Worm (Caenorhabditis elegans) whole organism, young adult: ENCODE results near the gene F47G3.4.

ENCODE experiments used
- B0336.3 ChIP-seq: fragments of 200-800 bp; sonication (Bioruptor generic); IDR thresholded peaks from 2 replicates; pipeline ENCODE4 v1.3.6; 2022; ENCODE audit warnings: missing genetic modification characterization, missing compliant biosample characterization
- F55B11.4 ChIP-seq: sonication (generic microtip); optimal IDR thresholded peaks from 2 replicates; lab custom pipeline; 2016; ENCODE audit warnings: missing compliant biosample characterization, missing genetic modification characterization, borderline replicate concordance; ENCODE audit not compliant: insufficient read depth
- F57C9.4 ChIP-seq: sonication (generic microtip); optimal IDR thresholded peaks from 2 replicates; lab custom pipeline; 2017; ENCODE audit warnings: mild to moderate bottlenecking, missing genetic modification characterization, missing compliant biosample characterization
- T07F8.4 ChIP-seq: sonication (generic microtip); optimal IDR thresholded peaks from 2 replicates; lab custom pipeline; 2016; ENCODE audit warnings: mild to moderate bottlenecking, missing genetic modification characterization, moderate library complexity, missing compliant biosample characterization
- T26A5.8 ChIP-seq: sonication (generic microtip); optimal IDR thresholded peaks from 2 replicates; lab custom pipeline; 2016; ENCODE audit warnings: missing genetic modification characterization, missing compliant biosample characterization
- Y56A3A.18 ChIP-seq: fragments of 200-800 bp; sonication (Bioruptor generic); IDR thresholded peaks from 2 replicates; pipeline ENCODE4 v1.3.6; 2022; ENCODE audit warnings: missing genetic modification reagents, missing genetic modification characterization, missing compliant biosample characterization
- Y95B8A.8 ChIP-seq: fragments of 200-800 bp; sonication (Bioruptor generic); IDR thresholded peaks from 2 replicates; pipeline ENCODE4 v1.3.6; 2022; ENCODE audit warnings: missing genetic modification reagents, missing genetic modification characterization, missing compliant biosample characterization
- akir-1 ChIP-seq: fragments of 200-800 bp; sonication (Bioruptor generic); optimal IDR thresholded peaks from 2 replicates; lab custom pipeline; 2018; ENCODE audit warnings: mild to moderate bottlenecking, missing genetic modification characterization, moderate library complexity, missing compliant biosample characterization
- atf-7 ChIP-seq: sonication (generic microtip); optimal IDR thresholded peaks from 2 replicates; lab custom pipeline; 2017; ENCODE audit warnings: mild to moderate bottlenecking, missing genetic modification characterization, missing compliant biosample characterization
- attf-5 ChIP-seq: fragments of 200-800 bp; sonication (Bioruptor generic); optimal IDR thresholded peaks from 2 replicates; lab custom pipeline; 2018; ENCODE audit warnings: mild to moderate bottlenecking, missing genetic modification characterization, missing compliant biosample characterization
- bed-1 ChIP-seq: fragments of 200-800 bp; sonication (Bioruptor generic); IDR thresholded peaks from 2 replicates; pipeline ENCODE4 v1.3.6; 2022; ENCODE audit warnings: missing genetic modification reagents, missing genetic modification characterization, missing compliant biosample characterization
- ceh-58 ChIP-seq: fragments of 200-800 bp; sonication (Bioruptor generic); IDR thresholded peaks from 2 replicates; pipeline ENCODE4 v1.3.6; 2022; ENCODE audit warnings: missing genetic modification characterization, missing compliant biosample characterization
- chd-7 ChIP-seq: sonication (generic microtip); optimal IDR thresholded peaks from 2 replicates; lab custom pipeline; 2016; ENCODE audit warnings: mild to moderate bottlenecking, missing genetic modification characterization, moderate library complexity, missing compliant biosample characterization
- dox-1 ChIP-seq: fragments of 200-800 bp; sonication (Bioruptor generic); IDR thresholded peaks from 2 replicates; pipeline ENCODE4 v1.3.6; 2022; ENCODE audit warnings: missing genetic modification reagents, missing genetic modification characterization, missing compliant biosample characterization
- egl-18 ChIP-seq: fragments of 200-800 bp; sonication (Bioruptor generic); IDR thresholded peaks from 2 replicates; pipeline ENCODE4 v1.3.6; 2022; ENCODE audit warnings: missing genetic modification reagents, missing genetic modification characterization, missing compliant biosample characterization
- ekl-4 ChIP-seq: fragments of 200-800 bp; sonication (Bioruptor generic); IDR thresholded peaks from 2 replicates; pipeline ENCODE4 v1.3.6; 2022; ENCODE audit warnings: missing genetic modification reagents, missing genetic modification characterization, missing compliant biosample characterization
- ets-4 ChIP-seq: fragments of 200-800 bp; sonication (Bioruptor generic); optimal IDR thresholded peaks from 2 replicates; lab custom pipeline; 2018; ENCODE audit warnings: mild to moderate bottlenecking, missing genetic modification characterization, missing compliant biosample characterization
- him-1 ChIP-seq: sonication (generic microtip); optimal IDR thresholded peaks from 2 replicates; lab custom pipeline; 2016; ENCODE audit warnings: missing genotype, missing genetic modification reagents, missing genetic modification characterization, missing compliant biosample characterization
- hmg-20 ChIP-seq: fragments of 200-800 bp; sonication (Bioruptor generic); IDR thresholded peaks from 2 replicates; pipeline ENCODE4 v1.3.6; 2022; ENCODE audit warnings: missing genetic modification reagents, missing genetic modification characterization, missing compliant biosample characterization
- let-607 ChIP-seq, 2 experiments: fragments of 200-800 bp in 1 of 2; sonication (Bioruptor generic) in 1 of 2; sonication (generic microtip) in 1 of 2; optimal IDR thresholded peaks; 2 replicates each; lab custom pipeline; 2016 to 2018; ENCODE audit warnings: mild to moderate bottlenecking in 2 of 2, missing compliant biosample characterization in 2 of 2, missing genetic modification characterization in 2 of 2, moderate library complexity in 2 of 2, missing genotype in 1 of 2
- lin-35 ChIP-seq, 3 experiments: fragments of 150-350 bp in 2 of 3; sonication (generic microtip) in 1 of 3; optimal IDR thresholded peaks; 2 replicates each; lab custom pipeline; 2014 to 2018; ENCODE audit warnings: missing biosample characterization in 3 of 3, missing genetic modification characterization in 3 of 3, missing genetic modification reagents in 3 of 3
- nfya-2 ChIP-seq: fragments of 200-800 bp; sonication (Bioruptor generic); IDR thresholded peaks from 2 replicates; pipeline ENCODE4 v1.3.6; 2022; ENCODE audit warnings: missing genetic modification reagents, missing genetic modification characterization, missing compliant biosample characterization
- nhr-120 ChIP-seq: fragments of 200-800 bp; sonication (Bioruptor generic); IDR thresholded peaks from 2 replicates; pipeline ENCODE4 v1.3.6; 2022; ENCODE audit warnings: missing genetic modification characterization, missing compliant biosample characterization
- nhr-179 ChIP-seq: sonication (generic microtip); optimal IDR thresholded peaks from 2 replicates; lab custom pipeline; 2016; ENCODE audit warnings: mild to moderate bottlenecking, missing genetic modification characterization, missing compliant biosample characterization
- nhr-80 ChIP-seq: sonication (generic microtip); optimal IDR thresholded peaks from 2 replicates; lab custom pipeline; 2016; ENCODE audit warnings: missing genetic modification characterization, missing compliant biosample characterization
- nhr-90 ChIP-seq: sonication (generic microtip); optimal IDR thresholded peaks from 2 replicates; lab custom pipeline; 2016; ENCODE audit warnings: missing genotype, mild to moderate bottlenecking, missing genetic modification characterization, missing compliant biosample characterization
- pbrm-1 ChIP-seq: fragments of 200-800 bp; sonication (Bioruptor generic); IDR thresholded peaks from 2 replicates; pipeline ENCODE4 v1.3.6; 2022; ENCODE audit warnings: missing genetic modification reagents, missing genetic modification characterization, missing compliant biosample characterization
- pha-4 ChIP-seq: fragments of 150-350 bp; sonication (generic microtip); optimal IDR thresholded peaks from 2 replicates; lab custom pipeline; 2014; ENCODE audit warnings: missing biosample characterization, missing genetic modification reagents, missing genetic modification characterization
- rec-8 ChIP-seq, 2 experiments: sonication (generic microtip); optimal IDR thresholded peaks; 2 replicates each; lab custom pipeline; 2016; ENCODE audit warnings: mild to moderate bottlenecking in 2 of 2, missing genetic modification characterization in 2 of 2, missing genetic modification reagents in 2 of 2, missing genotype in 2 of 2, missing biosample characterization in 1 of 2, missing compliant biosample characterization in 1 of 2, moderate library complexity in 1 of 2
- unc-62 ChIP-seq: fragments of 150-350 bp; optimal IDR thresholded peaks from 2 replicates; lab custom pipeline; 2014; ENCODE audit warnings: missing biosample characterization, missing genetic modification reagents, missing genetic modification characterization
- ztf-22 ChIP-seq: fragments of 200-800 bp; sonication (Bioruptor generic); optimal IDR thresholded peaks from 2 replicates; lab custom pipeline; 2018; ENCODE audit warnings: mild to moderate bottlenecking, missing genetic modification characterization, moderate library complexity, missing compliant biosample characterization

F47G3.4 gene

DNA sequence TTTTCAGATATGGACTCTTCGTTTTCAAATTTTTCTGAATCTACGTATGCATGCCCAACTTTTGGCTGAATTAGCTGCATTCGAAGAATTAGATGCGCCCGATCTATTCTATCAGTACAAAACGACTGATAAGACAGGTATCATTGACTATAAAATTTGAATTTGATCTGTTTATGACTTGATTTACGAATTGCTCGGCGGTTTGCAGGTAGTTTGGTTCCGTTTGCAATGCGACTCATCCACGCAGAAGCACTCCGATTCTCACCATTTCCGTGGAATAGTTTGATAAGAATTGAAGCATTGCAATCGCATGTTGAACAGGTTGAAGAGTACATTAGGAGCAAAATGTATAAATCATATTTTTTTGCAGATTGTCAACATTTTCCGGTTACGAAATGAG is 29.6 kb downstream of the F47G3.4 start:
- TF ChIP-seq nhr-80 (tag; lab: Kevin White, UChicago) (peak; percentile 72), lin-35 (GFP tag; optimal IDR thresholded peaks at IDR 0.05; lab: Kevin White, UChicago) (no peak)

DNA sequence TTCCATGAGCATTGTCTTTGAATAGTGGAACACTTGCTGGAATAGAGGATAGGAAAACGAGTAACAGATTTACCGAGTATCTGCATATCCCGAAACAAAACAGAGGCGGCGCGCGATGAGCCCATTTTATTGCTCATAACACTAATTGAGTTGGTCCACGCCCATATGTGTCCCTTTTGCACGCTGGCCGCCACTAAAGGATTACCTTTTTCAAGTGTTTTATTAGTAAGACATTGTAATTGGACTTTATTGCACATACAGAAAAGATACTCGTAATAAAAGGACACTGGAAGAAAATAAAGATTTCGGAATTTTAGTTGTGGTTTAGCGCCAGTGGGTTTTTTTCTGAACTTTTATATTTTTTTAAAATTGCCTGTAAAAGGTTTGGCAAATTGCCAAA is 31.9 kb downstream of the F47G3.4 start, which contains the start of gene hlh-15:
hlh-15 (minus strand) TSS at position 101 of the 400 bp plus-strand sequence.
- no peak for TF ChIP-seq akir-1 (GFP tag; lab: Kevin White, UChicago)
- TF ChIP-seq bed-1 (GFP tag; lab: Robert Waterston, UW): no peak
- TF ChIP-seq nhr-90 (tag; lab: Kevin White, UChicago): no peak
- TF ChIP-seq ceh-58 (GFP tag; lab: Robert Waterston, UW): no peak
- no peak for TF ChIP-seq T07F8.4 (tag; lab: Kevin White, UChicago)
- no peak for TF ChIP-seq let-607 (tag; optimal IDR thresholded peaks at IDR 0.05; lab: Kevin White, UChicago)
- no peak for TF ChIP-seq nfya-2 (GFP tag; lab: Robert Waterston, UW)
- TF ChIP-seq F57C9.4 (tag; lab: Kevin White, UChicago): no peak
- TF ChIP-seq F55B11.4 (tag; lab: Kevin White, UChicago): no peak
- no peak for TF ChIP-seq pbrm-1 (GFP tag; lab: Robert Waterston, UW)
- no peak for TF ChIP-seq rec-8 (tag; optimal IDR thresholded peaks at IDR 0.05; lab: Kevin White, UChicago)
- TF ChIP-seq attf-5: no peak

DNA sequence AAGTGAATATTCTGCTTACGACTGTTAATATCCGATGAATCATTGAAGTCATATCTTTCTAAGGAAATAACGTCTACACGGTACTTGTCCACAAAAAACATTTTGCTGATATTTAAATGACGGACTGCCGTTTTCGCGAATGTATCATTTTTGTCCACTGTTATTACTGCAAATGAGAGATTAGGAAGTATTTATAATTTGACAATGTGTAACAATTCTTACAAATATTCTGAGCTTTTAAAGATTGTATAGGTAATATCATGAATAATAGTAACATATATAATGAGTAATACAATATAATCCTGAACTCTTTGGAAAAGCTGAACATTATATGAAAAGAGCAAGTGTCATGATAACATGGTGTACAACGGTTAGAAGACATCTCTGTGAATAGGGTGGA is 38.4 kb downstream of the F47G3.4 start, which contains the start of gene glr-7:
glr-7 (minus strand) TSS at position 101 of the 400 bp plus-strand sequence.
- no peak for TF ChIP-seq egl-18 (GFP tag; lab: Robert Waterston, UW)
- no peak for TF ChIP-seq let-607 (tag; optimal IDR thresholded peaks at IDR 0.05; lab: Kevin White, UChicago)
- TF ChIP-seq unc-62 (GFP tag; lab: Kevin White, UChicago): no peak
- TF ChIP-seq lin-35 (GFP tag; optimal IDR thresholded peaks at IDR 0.05; lab: Kevin White, UChicago): no peak
- no peak for TF ChIP-seq T07F8.4 (tag; lab: Kevin White, UChicago)
- TF ChIP-seq Y95B8A.8: no peak
- no peak for TF ChIP-seq pbrm-1 (GFP tag; lab: Robert Waterston, UW)
- no peak for TF ChIP-seq Y56A3A.18
- TF ChIP-seq nhr-120 (GFP tag; lab: Robert Waterston, UW): no peak
- no peak for TF ChIP-seq F57C9.4 (tag; lab: Kevin White, UChicago)
- TF ChIP-seq pha-4 (tag; lab: Kevin White, UChicago): no peak
- TF ChIP-seq, all 124 proteins: peak for 0

DNA sequence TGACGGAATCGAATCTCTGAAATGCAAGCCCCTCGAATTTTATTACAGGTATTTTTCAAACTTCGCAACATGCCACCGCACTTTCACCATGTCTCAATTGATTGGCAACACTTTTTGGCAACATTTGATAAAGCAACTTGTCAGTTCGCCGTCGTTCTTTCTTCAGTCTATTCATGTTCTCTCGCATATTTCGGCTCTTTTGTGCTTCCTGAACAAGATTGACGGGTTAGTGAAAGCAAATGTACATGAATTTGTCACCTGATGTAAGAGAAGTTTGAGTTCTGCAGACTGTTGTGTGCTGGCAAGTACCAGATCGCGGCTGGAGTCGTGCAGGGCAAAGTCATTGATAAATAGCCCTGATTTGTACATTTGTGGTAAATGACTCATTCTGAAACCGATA is 40.7 kb downstream of the F47G3.4 start:
- no peak for TF ChIP-seq bed-1 (GFP tag; lab: Robert Waterston, UW)
- TF ChIP-seq nhr-179 (tag; lab: Kevin White, UChicago): no peak
- TF ChIP-seq nhr-90 (tag; lab: Kevin White, UChicago): peak; percentile 12
- peak; percentile 70 for TF ChIP-seq ztf-22 (GFP tag; lab: Kevin White, UChicago)
- no peak for TF ChIP-seq hmg-20 (GFP tag; lab: Robert Waterston, UW)
- TF ChIP-seq ekl-4 (GFP tag; lab: Robert Waterston, UW): peak; percentile 12; the same call in 1 of the 2 replicates
- no peak for TF ChIP-seq him-1 (tag; lab: Kevin White, UChicago)
- TF ChIP-seq atf-7 (tag; lab: Kevin White, UChicago): peak; percentile 29
- no peak for TF ChIP-seq T26A5.8 (tag; lab: Kevin White, UChicago)
- no peak for TF ChIP-seq B0336.3 (GFP tag; lab: Robert Waterston, UW)
- TF ChIP-seq nhr-80 (tag; lab: Kevin White, UChicago): peak; percentile 96
- TF ChIP-seq chd-7 (tag; lab: Kevin White, UChicago): peak; percentile 13
- peak; percentile 76 for TF ChIP-seq unc-62 (GFP tag; lab: Kevin White, UChicago)
- TF ChIP-seq ets-4 (GFP tag; lab: Kevin White, UChicago): peak; percentile 47
- TF ChIP-seq let-607 (tag; optimal IDR thresholded peaks at IDR 0.05; lab: Kevin White, UChicago): peak; percentile 86 to 92
- peak; percentile 58; the same call in 1 of the 2 replicates for TF ChIP-seq dox-1
